Fruit fly (Drosophila melanogaster) whole organism, embryonic: Measurements from ENCODE around the gene CG42489.

Experiments used
- BEAF-32 ChIP-seq: fragments of 200-800 bp; sonication (Bioruptor generic); optimal IDR thresholded peaks from 3 replicates; lab custom pipeline; 2017; ENCODE audit warnings: missing biosample characterization, missing genetic modification characterization, mild to moderate bottlenecking, moderate library complexity, missing genetic modification reagents
- Bteb2 ChIP-seq: fragments of 200-800 bp; sonication (Bioruptor generic); optimal IDR thresholded peaks from 2 replicates; lab custom pipeline; 2016; ENCODE audit warnings: missing biosample characterization, missing genetic modification characterization
- CG10366 ChIP-seq: fragments of 200-800 bp; sonication (Bioruptor generic); IDR thresholded peaks from 2 replicates; pipeline ENCODE4 v1.3.6; 2022; ENCODE audit warnings: missing biosample characterization, missing genetic modification characterization
- CG10431 ChIP-seq: fragments of 200-800 bp; sonication (Bioruptor generic); optimal IDR thresholded peaks from 3 replicates; lab custom pipeline; 2018; ENCODE audit warnings: missing biosample characterization, mild to moderate bottlenecking, missing genetic modification characterization
- CG10654 ChIP-seq: fragments of 200-800 bp; sonication (Bioruptor generic); optimal IDR thresholded peaks from 2 replicates; lab custom pipeline; 2016; ENCODE audit warnings: missing biosample characterization, missing genetic modification characterization
- CG10979 ChIP-seq: fragments of 200-800 bp; sonication (Bioruptor generic); optimal IDR thresholded peaks from 2 replicates; lab custom pipeline; 2018; ENCODE audit warnings: missing biosample characterization, mild to moderate bottlenecking, missing genetic modification characterization, moderate library complexity
- CG12155 ChIP-seq: fragments of 200-800 bp; sonication (Bioruptor generic); optimal IDR thresholded peaks from 3 replicates; lab custom pipeline; 2016; ENCODE audit warnings: missing biosample characterization, missing genetic modification characterization
- CG13624 ChIP-seq: fragments of 200-800 bp; sonication (Bioruptor generic); optimal IDR thresholded peaks from 2 replicates; lab custom pipeline; 2016; ENCODE audit warnings: missing biosample characterization, missing genetic modification characterization
- CG14441 ChIP-seq: fragments of 200-800 bp; sonication (Bioruptor generic); IDR thresholded peaks from 2 replicates; pipeline ENCODE4 v1.3.6; 2022; ENCODE audit warnings: missing biosample characterization, missing genetic modification characterization
- CG14710 ChIP-seq: fragments of 200-800 bp; sonication (Bioruptor generic); optimal IDR thresholded peaks from 3 replicates; lab custom pipeline; 2019; ENCODE audit warnings: missing biosample characterization, mild to moderate bottlenecking, missing genetic modification characterization, moderate library complexity
- CG14965 ChIP-seq: fragments of 200-800 bp; sonication (Bioruptor generic); optimal IDR thresholded peaks from 2 replicates; lab custom pipeline; 2016; ENCODE audit warnings: missing biosample characterization, missing genetic modification characterization, borderline replicate concordance
- CG15696 ChIP-seq: fragments of 200-800 bp; sonication (Bioruptor generic); optimal IDR thresholded peaks from 2 replicates; lab custom pipeline; 2019; ENCODE audit warnings: missing biosample characterization, mild to moderate bottlenecking, missing genetic modification characterization, moderate library complexity
- CG1603 ChIP-seq: fragments of 200-800 bp; sonication (Bioruptor generic); optimal IDR thresholded peaks from 2 replicates; lab custom pipeline; 2019; ENCODE audit warnings: missing biosample characterization, mild to moderate bottlenecking, missing genetic modification characterization, moderate library complexity
- CG1647 ChIP-seq: fragments of 200-800 bp; sonication (Bioruptor generic); optimal IDR thresholded peaks from 3 replicates; lab custom pipeline; 2016; ENCODE audit warnings: missing biosample characterization, missing genetic modification characterization
- CG1832 ChIP-seq: fragments of 200-800 bp; sonication (Bioruptor generic); optimal IDR thresholded peaks from 2 replicates; lab custom pipeline; 2017; ENCODE audit warnings: missing biosample characterization, mild to moderate bottlenecking, missing genetic modification characterization, inconsistent platforms
- CG30020 ChIP-seq: fragments of 200-800 bp; optimal IDR thresholded peaks from 2 replicates; lab custom pipeline; 2019; ENCODE audit warnings: missing biosample characterization, mild to moderate bottlenecking, missing genetic modification characterization, moderate library complexity
- CG30431 ChIP-seq: fragments of 200-800 bp; sonication (Bioruptor generic); optimal IDR thresholded peaks from 2 replicates; lab custom pipeline; 2017; ENCODE audit warnings: missing biosample characterization, missing genetic modification characterization
- CG31365 ChIP-seq: fragments of 200-800 bp; sonication (Bioruptor generic); optimal IDR thresholded peaks from 2 replicates; lab custom pipeline; 2018; ENCODE audit warnings: missing biosample characterization, mild to moderate bottlenecking, missing genetic modification characterization
- CG32532 ChIP-seq: fragments of 200-800 bp; sonication (Bioruptor generic); IDR thresholded peaks from 2 replicates; pipeline ENCODE4 v1.3.6; 2022; ENCODE audit warnings: missing biosample characterization, missing genetic modification characterization
- CG5245 ChIP-seq: fragments of 200-800 bp; sonication (Bioruptor generic); optimal IDR thresholded peaks from 3 replicates; lab custom pipeline; 2016; ENCODE audit warnings: missing biosample characterization, missing genetic modification characterization
- CG5953 ChIP-seq: fragments of 200-800 bp; sonication (Bioruptor generic); IDR thresholded peaks from 2 replicates; pipeline ENCODE4 v1.3.6; 2022; ENCODE audit warnings: missing biosample characterization, missing genetic modification characterization
- CG6272 ChIP-seq: fragments of 200-800 bp; sonication (Bioruptor generic); IDR thresholded peaks from 2 replicates; pipeline ENCODE4 v1.3.6; 2022; ENCODE audit warnings: missing biosample characterization, missing genetic modification characterization
- CG8089 ChIP-seq: fragments of 200-800 bp; sonication (Bioruptor generic); optimal IDR thresholded peaks from 3 replicates; lab custom pipeline; 2016; ENCODE audit warnings: missing biosample characterization, missing genetic modification characterization
- CG8359 ChIP-seq: fragments of 200-800 bp; sonication (Bioruptor generic); optimal IDR thresholded peaks from 2 replicates; lab custom pipeline; 2017; ENCODE audit warnings: missing biosample characterization, mild to moderate bottlenecking, missing genetic modification characterization, borderline replicate concordance
- D19B ChIP-seq: fragments of 200-800 bp; sonication (Bioruptor generic); optimal IDR thresholded peaks from 2 replicates; lab custom pipeline; 2017; ENCODE audit warnings: missing biosample characterization, mild to moderate bottlenecking, missing genetic modification characterization
- Dip2 ChIP-seq: fragments of 200-800 bp; sonication (Bioruptor generic); IDR thresholded peaks from 2 replicates; pipeline ENCODE4 v1.3.6; 2022; ENCODE audit warnings: missing biosample characterization, missing genetic modification characterization
- Doc3 ChIP-seq: fragments of 200-800 bp; sonication (Bioruptor generic); IDR thresholded peaks from 3 replicates; pipeline ENCODE4 v1.3.6; 2022; ENCODE audit warnings: missing biosample characterization, missing genetic modification characterization; ENCODE audit not compliant: partially characterized antibody
- H15 ChIP-seq: fragments of 200-800 bp; sonication (Bioruptor generic); IDR thresholded peaks from 3 replicates; pipeline ENCODE4 v1.3.6; 2022; ENCODE audit warnings: missing biosample characterization, missing genetic modification characterization
- Kr ChIP-seq: fragments of 200-800 bp; sonication (Bioruptor generic); optimal IDR thresholded peaks from 2 replicates; lab custom pipeline; 2017; ENCODE audit warnings: missing biosample characterization, mild to moderate bottlenecking, missing genetic modification characterization
- MTF-1 ChIP-seq: fragments of 200-800 bp; sonication (Bioruptor generic); optimal IDR thresholded peaks from 2 replicates; lab custom pipeline; 2018; ENCODE audit warnings: missing biosample characterization, mild to moderate bottlenecking, missing genetic modification characterization, borderline replicate concordance
- Med ChIP-seq: fragments of 200-800 bp; sonication (Bioruptor generic); peaks from one replicate; lab custom pipeline; 2016; ENCODE audit warnings: missing biosample characterization, missing genetic modification characterization, mild to moderate bottlenecking, inconsistent platforms, moderate library complexity
- NC2β ChIP-seq: fragments of 200-800 bp; sonication (Bioruptor generic); optimal IDR thresholded peaks from 2 replicates; lab custom pipeline; 2016; ENCODE audit warnings: missing biosample characterization, missing genetic modification characterization
- Sry-β ChIP-seq: fragments of 200-800 bp; sonication (Bioruptor generic); optimal IDR thresholded peaks from 2 replicates; lab custom pipeline; 2018; ENCODE audit warnings: missing biosample characterization, mild to moderate bottlenecking, missing genetic modification characterization, moderate library complexity
- Sry-δ ChIP-seq: fragments of 200-800 bp; sonication (Bioruptor generic); optimal IDR thresholded peaks from 2 replicates; lab custom pipeline; 2016; ENCODE audit warnings: missing biosample characterization, missing genetic modification characterization
- ash1 ChIP-seq: fragments of 200-800 bp; sonication (Bioruptor generic); optimal IDR thresholded peaks from 2 replicates; lab custom pipeline; 2018; ENCODE audit warnings: missing biosample characterization, mild to moderate bottlenecking, missing genetic modification characterization
- br ChIP-seq: fragments of >200 bp; optimal IDR thresholded peaks from 2 replicates; lab custom pipeline; 2017
- chn ChIP-seq: fragments of 200-800 bp; sonication (Bioruptor generic); optimal IDR thresholded peaks from 2 replicates; lab custom pipeline; 2016; ENCODE audit warnings: missing biosample characterization, missing genetic modification characterization
- crc ChIP-seq: fragments of 200-800 bp; sonication (Bioruptor generic); optimal IDR thresholded peaks from 2 replicates; lab custom pipeline; 2016; ENCODE audit warnings: missing biosample characterization, missing genetic modification characterization
- da ChIP-seq: fragments of 200-800 bp; sonication (Bioruptor generic); optimal IDR thresholded peaks from 2 replicates; lab custom pipeline; 2016; ENCODE audit warnings: missing biosample characterization, missing genetic modification characterization
- dan ChIP-seq: fragments of 200-800 bp; sonication (Bioruptor generic); IDR thresholded peaks from 2 replicates; pipeline ENCODE4 v1.3.6; 2022; ENCODE audit warnings: missing biosample characterization, missing genetic modification characterization
- danr ChIP-seq: fragments of 200-800 bp; sonication (Bioruptor generic); IDR thresholded peaks from 2 replicates; pipeline ENCODE4 v1.3.6; 2022; ENCODE audit warnings: missing biosample characterization, missing genetic modification characterization
- grn ChIP-seq: fragments of 200-800 bp; sonication (Bioruptor generic); optimal IDR thresholded peaks from 3 replicates; lab custom pipeline; 2017; ENCODE audit warnings: missing biosample characterization, missing genetic modification characterization
- gsb-n ChIP-seq: fragments of 200-800 bp; sonication (Bioruptor generic); optimal IDR thresholded peaks from 3 replicates; lab custom pipeline; 2018; ENCODE audit warnings: missing biosample characterization, mild to moderate bottlenecking, missing genetic modification characterization
- pros ChIP-seq: fragments of 200-800 bp; sonication (Bioruptor generic); optimal IDR thresholded peaks from 3 replicates; lab custom pipeline; 2019; ENCODE audit warnings: missing biosample characterization, mild to moderate bottlenecking, missing genetic modification characterization, moderate library complexity
- salm ChIP-seq: fragments of 200-800 bp; sonication (Bioruptor generic); optimal IDR thresholded peaks from 2 replicates; lab custom pipeline; 2018; ENCODE audit warnings: missing biosample characterization, mild to moderate bottlenecking, missing genetic modification characterization
- sc ChIP-seq, 3 experiments: fragments of >200 bp in 2 of 3; fragments of 200-800 bp in 1 of 3; sonication (Bioruptor generic) in 1 of 3; optimal IDR thresholded peaks; 2 replicates in 2 of 3; 3 replicates in 1 of 3; lab custom pipeline; 2017; ENCODE audit warnings: mild to moderate bottlenecking in 1 of 3, missing biosample characterization in 1 of 3, missing genetic modification characterization in 1 of 3, missing genetic modification reagents in 1 of 3
- sr ChIP-seq: fragments of 200-800 bp; sonication (Bioruptor generic); IDR thresholded peaks from 3 replicates; pipeline ENCODE4 v1.3.6; 2022; ENCODE audit warnings: missing biosample characterization, missing genetic modification characterization
- stwl ChIP-seq: fragments of 200-800 bp; sonication (Bioruptor generic); optimal IDR thresholded peaks from 3 replicates; lab custom pipeline; 2018; ENCODE audit warnings: missing biosample characterization, mild to moderate bottlenecking, missing genetic modification characterization, moderate library complexity
- tll ChIP-seq, 2 experiments: fragments of 200-800 bp in 1 of 2; fragments of >200 bp in 1 of 2; sonication (Bioruptor generic) in 1 of 2; optimal IDR thresholded peaks; 2 replicates each; lab custom pipeline; 2017 to 2019; ENCODE audit warnings: missing biosample characterization in 2 of 2, missing genetic modification characterization in 2 of 2, mild to moderate bottlenecking in 1 of 2, moderate library complexity in 1 of 2
- z ChIP-seq: fragments of 200-800 bp; sonication (Bioruptor generic); IDR thresholded peaks from 3 replicates; pipeline ENCODE4 v1.3.6; 2022; ENCODE audit warnings: missing biosample characterization, missing genetic modification characterization

Gene CG42489

dm6 chr3R:8650741-8651140 is 3.8 kb downstream of the CG42489 start, which contains the start of the genes Mkk4 and SLIRP2 (continued):
- TF ChIP-seq CG31365 (tag; lab: Kevin White, UChicago) (peak; percentile 89), CG14710 (peak; percentile 98), chn (GFP tag; lab: Kevin White, UChicago) (peak; percentile 99), z (GFP tag; lab: Robert Waterston, UW) (peak; percentile 78; the same call in 2 of the 3 replicates), Dip2 (GFP tag; lab: Robert Waterston, UW) (peak; percentile 78), CG30431 (GFP tag; lab: Kevin White, UChicago) (peak; percentile 99), CG6272 (GFP tag; lab: Robert Waterston, UW) (peak; percentile 98), MTF-1 (GFP tag; lab: Kevin White, UChicago) (peak; percentile 97), danr (GFP tag; lab: Robert Waterston, UW) (peak; percentile 97), sc (optimal IDR thresholded peaks at IDR 0.05; lab: Kevin White, UChicago) (no peak), sc (GFP tag; optimal IDR thresholded peaks at IDR 0.05; lab: Kevin White, UChicago) (peak; percentile 98), tll (GFP tag; optimal IDR thresholded peaks at IDR 0.05; lab: Kevin White, UChicago) (peak; percentile 71 to 88), dan (GFP tag; lab: Robert Waterston, UW) (peak; percentile 94), crc (peak; percentile 95), gsb-n (tag; lab: Kevin White, UChicago) (peak; percentile 98), D19B (peak; percentile 95), da (peak; percentile 97), Med (GFP tag; lab: Kevin White, UChicago) (peak; percentile 100), CG5953 (GFP tag; lab: Robert Waterston, UW) (peak; percentile 98), CG14965 (GFP tag; lab: Kevin White, UChicago) (peak; percentile 89), NC2β (GFP tag; lab: Kevin White, UChicago) (peak; percentile 98), CG10366 (GFP tag; lab: Robert Waterston, UW) (peak; percentile 99), Doc3 (peak; percentile 72; the same call in 2 of the 3 replicates), CG5245 (peak; percentile 99), salm (tag; lab: Kevin White, UChicago) (peak; percentile 97), sr (GFP tag; lab: Robert Waterston, UW) (peak; percentile 95), CG32532 (peak; percentile 99), CG13624 (GFP tag; lab: Kevin White, UChicago) (peak; percentile 99), stwl (tag; lab: Kevin White, UChicago) (peak; percentile 90), CG15696 (tag; lab: Kevin White, UChicago) (peak; percentile 99), CG1832 (no peak), CG1603 (tag; lab: Kevin White, UChicago) (peak; percentile 93), CG14441 (GFP tag; lab: Robert Waterston, UW) (peak; percentile 99), Sry-β (GFP tag; lab: Kevin White, UChicago) (peak; percentile 75), CG12155 (peak; percentile 98), CG30020 (tag; lab: Kevin White, UChicago) (peak; percentile 93), pros (GFP tag; lab: Kevin White, UChicago) (peak; percentile 73), Sry-δ (peak; percentile 99), Bteb2 (GFP tag; lab: Kevin White, UChicago) (peak; percentile 99), BEAF-32 (GFP tag; lab: Kevin White, UChicago) (peak; percentile 95), CG8089 (GFP tag; lab: Kevin White, UChicago) (peak; percentile 99), CG10654 (GFP tag; lab: Kevin White, UChicago) (peak; percentile 99), CG8359 (peak; percentile 93), H15 (GFP tag; lab: Robert Waterston, UW) (peak; percentile 99), grn (GFP tag; lab: Kevin White, UChicago) (peak; percentile 91), CG1647 (GFP tag; lab: Kevin White, UChicago) (peak; percentile 99), CG10431 (GFP tag; lab: Kevin White, UChicago) (peak; percentile 96), br (lab: Kevin White, UChicago) (no peak), CG10979 (tag; lab: Kevin White, UChicago) (peak; percentile 98), ash1 (GFP tag; lab: Kevin White, UChicago) (peak; percentile 89), Kr (GFP tag; lab: Kevin White, UChicago) (peak; percentile 68)
